Worm (Caenorhabditis elegans) whole organism, L3 larva: ENCODE measurements around the gene epc-1.

Experiments used
- R02D3.7 ChIP-seq: fragments of 150-350 bp; optimal IDR thresholded peaks from 2 replicates; lab custom pipeline; 2014; ENCODE audit warnings: missing biosample characterization, missing genetic modification characterization
- ZK546.5 ChIP-seq: sonication (generic microtip); optimal IDR thresholded peaks from 2 replicates; lab custom pipeline; 2017; ENCODE audit warnings: missing biosample characterization, missing genetic modification characterization
- aly-2 ChIP-seq: fragments of 150-350 bp; optimal IDR thresholded peaks from 2 replicates; lab custom pipeline; 2014; ENCODE audit warnings: missing biosample characterization, missing genetic modification characterization
- ama-1 ChIP-seq: fragments of 150-350 bp; optimal IDR thresholded peaks from 2 replicates; lab custom pipeline; 2018
- ceh-16 ChIP-seq: sonication (generic microtip); optimal IDR thresholded peaks from 2 replicates; lab custom pipeline; 2017; ENCODE audit warnings: missing biosample characterization, missing genetic modification characterization
- ceh-28 ChIP-seq: fragments of 150-350 bp; optimal IDR thresholded peaks from 2 replicates; lab custom pipeline; 2014; ENCODE audit warnings: missing biosample characterization, missing genetic modification reagents, missing genetic modification characterization
- ceh-82 ChIP-seq: fragments of 150-350 bp; optimal IDR thresholded peaks from 2 replicates; lab custom pipeline; 2014; ENCODE audit warnings: missing biosample characterization, missing genetic modification characterization
- ceh-9 ChIP-seq: sonication (generic microtip); optimal IDR thresholded peaks from 2 replicates; lab custom pipeline; 2018; ENCODE audit warnings: missing biosample characterization, missing genetic modification characterization
- daf-12 ChIP-seq: fragments of 150-350 bp; optimal IDR thresholded peaks from 2 replicates; lab custom pipeline; 2014; ENCODE audit warnings: missing biosample characterization, missing genetic modification reagents, missing genetic modification characterization
- egl-27 ChIP-seq: sonication (generic microtip); optimal IDR thresholded peaks from 4 replicates; lab custom pipeline; 2017; ENCODE audit warnings: missing biosample characterization, missing genetic modification reagents, missing genetic modification characterization
- egl-5 ChIP-seq: fragments of 150-350 bp; optimal IDR thresholded peaks from 2 replicates; lab custom pipeline; 2017; ENCODE audit warnings: missing biosample characterization, missing genetic modification reagents, missing genetic modification characterization, inconsistent platforms
- elt-1 ChIP-seq: fragments of 150-350 bp; optimal IDR thresholded peaks from 2 replicates; lab custom pipeline; 2014; ENCODE audit warnings: missing biosample characterization, missing genetic modification characterization
- elt-2 ChIP-seq: sonication (generic microtip); optimal IDR thresholded peaks from 2 replicates; lab custom pipeline; 2016; ENCODE audit warnings: missing genetic modification reagents, mild to moderate bottlenecking, missing genetic modification characterization, missing compliant biosample characterization
- elt-3 ChIP-seq, 3 experiments: fragments of 150-350 bp in 1 of 3; sonication (generic microtip) in 2 of 3; optimal IDR thresholded peaks; 2 replicates in 2 of 3; 4 replicates in 1 of 3; lab custom pipeline; 2014 to 2017; ENCODE audit warnings: missing biosample characterization in 3 of 3, missing genetic modification characterization in 3 of 3
- eor-1 ChIP-seq, 2 experiments: fragments of 150-350 bp; optimal IDR thresholded peaks; 2 replicates each; lab custom pipeline; 2014 to 2018; ENCODE audit warnings: missing biosample characterization in 2 of 2, missing genetic modification characterization in 2 of 2
- fkh-10 ChIP-seq: sonication (generic microtip); optimal IDR thresholded peaks from 2 replicates; lab custom pipeline; 2017; ENCODE audit warnings: missing biosample characterization, missing genetic modification reagents, missing genetic modification characterization
- fkh-2 ChIP-seq: fragments of 150-350 bp; optimal IDR thresholded peaks from 2 replicates; lab custom pipeline; 2014; ENCODE audit warnings: missing biosample characterization, missing genetic modification reagents, missing genetic modification characterization
- fos-1 ChIP-seq: fragments of 150-350 bp; optimal IDR thresholded peaks from 2 replicates; lab custom pipeline; 2014; ENCODE audit warnings: missing biosample characterization, missing genetic modification characterization
- hmg-11 ChIP-seq: sonication (generic microtip); optimal IDR thresholded peaks from 2 replicates; lab custom pipeline; 2016; ENCODE audit warnings: missing genetic modification characterization, missing compliant biosample characterization
- jun-1 ChIP-seq: fragments of 150-350 bp; optimal IDR thresholded peaks from 2 replicates; lab custom pipeline; 2014; ENCODE audit warnings: missing biosample characterization, missing genetic modification reagents, missing genetic modification characterization
- lin-15B ChIP-seq: fragments of 150-350 bp; optimal IDR thresholded peaks from 2 replicates; lab custom pipeline; 2014; ENCODE audit warnings: missing biosample characterization, missing genetic modification characterization
- lsy-12 ChIP-seq: sonication (generic microtip); optimal IDR thresholded peaks from 2 replicates; lab custom pipeline; 2016; ENCODE audit warnings: mild to moderate bottlenecking, missing genetic modification characterization, missing compliant biosample characterization
- mdl-1 ChIP-seq: fragments of 150-350 bp; optimal IDR thresholded peaks from 2 replicates; lab custom pipeline; 2014; ENCODE audit warnings: missing biosample characterization, missing genetic modification characterization
- mml-1 ChIP-seq: fragments of 150-350 bp; sonication (generic microtip); optimal IDR thresholded peaks from 3 replicates; lab custom pipeline; 2014; ENCODE audit warnings: missing biosample characterization, missing genetic modification characterization
- nfya-1 ChIP-seq: sonication (generic microtip); optimal IDR thresholded peaks from 2 replicates; lab custom pipeline; 2017; ENCODE audit warnings: missing genetic modification characterization, mild to moderate bottlenecking, missing compliant biosample characterization, antibody characterized with exemption, moderate library complexity; ENCODE audit not compliant: insufficient read depth
- nhr-11 ChIP-seq: fragments of 150-350 bp; optimal IDR thresholded peaks from 2 replicates; lab custom pipeline; 2014; ENCODE audit warnings: missing biosample characterization, missing genetic modification characterization
- nhr-12 ChIP-seq: fragments of 150-350 bp; optimal IDR thresholded peaks from 2 replicates; lab custom pipeline; 2014; ENCODE audit warnings: missing biosample characterization, missing genetic modification characterization
- nhr-23 ChIP-seq: fragments of 150-350 bp; optimal IDR thresholded peaks from 2 replicates; lab custom pipeline; 2014; ENCODE audit warnings: missing biosample characterization, missing genetic modification reagents, missing genetic modification characterization
- nhr-237 ChIP-seq: fragments of 150-350 bp; optimal IDR thresholded peaks from 2 replicates; lab custom pipeline; 2014; ENCODE audit warnings: missing biosample characterization, missing genetic modification characterization
- nhr-25 ChIP-seq: sonication (generic microtip); optimal IDR thresholded peaks from 2 replicates; lab custom pipeline; 2017; ENCODE audit warnings: missing biosample characterization, missing genetic modification characterization
- nhr-28 ChIP-seq: fragments of 150-350 bp; optimal IDR thresholded peaks from 2 replicates; lab custom pipeline; 2014; ENCODE audit warnings: missing biosample characterization, missing genetic modification characterization
- nhr-43 ChIP-seq: sonication (generic microtip); optimal IDR thresholded peaks from 2 replicates; lab custom pipeline; 2016; ENCODE audit warnings: mild to moderate bottlenecking, missing genetic modification characterization, missing compliant biosample characterization; ENCODE audit not compliant: poor library complexity, severe bottlenecking
- nhr-67 ChIP-seq: fragments of 150-350 bp; optimal IDR thresholded peaks from 2 replicates; lab custom pipeline; 2014; ENCODE audit warnings: missing biosample characterization, missing genetic modification characterization
- nhr-76 ChIP-seq: fragments of 150-350 bp; sonication (generic microtip); optimal IDR thresholded peaks from 5 replicates; lab custom pipeline; 2014; ENCODE audit warnings: missing biosample characterization, missing genetic modification characterization
- nhr-77 ChIP-seq: fragments of 150-350 bp; optimal IDR thresholded peaks from 2 replicates; lab custom pipeline; 2014; ENCODE audit warnings: missing biosample characterization, missing genetic modification characterization
- pha-4 ChIP-seq: fragments of 150-350 bp; optimal IDR thresholded peaks from 2 replicates; lab custom pipeline; 2014; ENCODE audit warnings: missing biosample characterization, missing genetic modification reagents, missing genetic modification characterization
- pqm-1 ChIP-seq: fragments of 150-350 bp; optimal IDR thresholded peaks from 2 replicates; lab custom pipeline; 2017; ENCODE audit warnings: missing biosample characterization, missing genetic modification characterization, inconsistent platforms
- sea-2 ChIP-seq: fragments of 150-350 bp; sonication (generic microtip); optimal IDR thresholded peaks from 4 replicates; lab custom pipeline; 2014; ENCODE audit warnings: missing biosample characterization, missing genetic modification reagents, missing genetic modification characterization
- skn-1 ChIP-seq: fragments of 150-350 bp; optimal IDR thresholded peaks from 2 replicates; lab custom pipeline; 2014; ENCODE audit warnings: missing biosample characterization, missing genetic modification characterization
- snpc-4 ChIP-seq: fragments of 150-350 bp; optimal IDR thresholded peaks from 2 replicates; lab custom pipeline; 2014; ENCODE audit warnings: missing biosample characterization, missing genetic modification characterization
- tbx-2 ChIP-seq: sonication (generic microtip); optimal IDR thresholded peaks from 2 replicates; lab custom pipeline; 2016; ENCODE audit warnings: mild to moderate bottlenecking, missing genetic modification characterization, missing compliant biosample characterization
- unc-39 ChIP-seq: sonication (generic microtip); optimal IDR thresholded peaks from 4 replicates; lab custom pipeline; 2017; ENCODE audit warnings: missing biosample characterization, missing genetic modification characterization
- unc-62 ChIP-seq: fragments of 150-350 bp; sonication (generic microtip); optimal IDR thresholded peaks from 4 replicates; lab custom pipeline; 2014; ENCODE audit warnings: missing biosample characterization, missing genetic modification reagents, missing genetic modification characterization
- ztf-11 ChIP-seq: fragments of 150-350 bp; optimal IDR thresholded peaks from 2 replicates; lab custom pipeline; 2014; ENCODE audit warnings: missing biosample characterization, missing genetic modification characterization
- ztf-4 ChIP-seq: fragments of 150-350 bp; optimal IDR thresholded peaks from 2 replicates; lab custom pipeline; 2014; ENCODE audit warnings: missing biosample characterization, missing genetic modification characterization

The epc-1 gene

ce11 chrIII:12602070-12602469, 6.3 kb downstream of the epc-1 start:
- TF ChIP-seq nhr-23 (no peak), skn-1 (tag; lab: Kevin White, UChicago) (no peak), nhr-76 (tag; lab: Kevin White, UChicago) (no peak), mml-1 (no peak), tbx-2 (tag; lab: Kevin White, UChicago) (no peak), ztf-4 (tag; lab: Kevin White, UChicago) (no peak), fos-1 (tag; lab: Kevin White, UChicago) (no peak), nfya-1 (tag; lab: Kevin White, UChicago) (no peak), R02D3.7 (tag; lab: Kevin White, UChicago) (no peak), ceh-28 (tag; lab: Kevin White, UChicago) (no peak), ceh-82 (tag; lab: Kevin White, UChicago) (no peak), unc-62 (GFP tag; lab: Kevin White, UChicago) (no peak), unc-39 (tag; lab: Kevin White, UChicago) (no peak), lsy-12 (tag; lab: Kevin White, UChicago) (no peak), ztf-11 (tag; lab: Kevin White, UChicago) (no peak), fkh-2 (tag; lab: Kevin White, UChicago) (no peak), egl-27 (tag; lab: Kevin White, UChicago) (no peak)

ce11 chrIII:12599672-12600071, 8.7 kb downstream of the epc-1 start, which contains the start of gene gldi-8:
gldi-8 (minus strand) TSS chrIII:12599729.
- TF ChIP-seq unc-62 (GFP tag; lab: Kevin White, UChicago) (no peak), egl-5 (tag; lab: Kevin White, UChicago) (peak; percentile 15), nhr-11 (tag; lab: Kevin White, UChicago) (no peak), snpc-4 (peak; percentile 56)

ce11 chrIII:12598418-12599330, 9.7 kb downstream of the epc-1 start:
- TF ChIP-seq eor-1 (tag; optimal IDR thresholded peaks at IDR 0.05; lab: Kevin White, UChicago) (peak in 1 of 2 experiments; percentile 49), elt-3 (tag; optimal IDR thresholded peaks at IDR 0.05; lab: Kevin White, UChicago) (no peak), hmg-11 (tag; lab: Kevin White, UChicago) (peak; percentile 54), nhr-23 (peak; percentile 91), aly-2 (tag; lab: Kevin White, UChicago) (no peak), nhr-77 (peak; percentile 68), nhr-76 (tag; lab: Kevin White, UChicago) (no peak), elt-2 (peak; percentile 27), jun-1 (tag; lab: Kevin White, UChicago) (peak; percentile 49), mml-1 (no peak), ceh-9 (tag; lab: Kevin White, UChicago) (no peak), egl-5 (tag; lab: Kevin White, UChicago) (peak; percentile 91), elt-1 (tag; lab: Kevin White, UChicago) (peak; percentile 37), nhr-28 (tag; lab: Kevin White, UChicago) (peak; percentile 21), nfya-1 (tag; lab: Kevin White, UChicago) (peak; percentile 98), fkh-2 (tag; lab: Kevin White, UChicago) (no peak), nhr-25 (peak; percentile 93), sea-2 (GFP tag; lab: Kevin White, UChicago) (peak; percentile 92), nhr-67 (no peak), ZK546.5 (no peak), lsy-12 (tag; lab: Kevin White, UChicago) (peak; percentile 59), nhr-11 (tag; lab: Kevin White, UChicago) (no peak), ceh-82 (tag; lab: Kevin White, UChicago) (no peak), fkh-10 (GFP tag; lab: Kevin White, UChicago) (peak; percentile 70), egl-27 (tag; lab: Kevin White, UChicago) (no peak), fos-1 (tag; lab: Kevin White, UChicago) (no peak), R02D3.7 (tag; lab: Kevin White, UChicago) (peak; percentile 53), lin-15B (tag; lab: Kevin White, UChicago) (peak; percentile 92), nhr-12 (tag; lab: Kevin White, UChicago) (no peak), ztf-4 (tag; lab: Kevin White, UChicago) (no peak), pha-4 (tag; lab: Kevin White, UChicago) (peak; percentile 89), unc-39 (tag; lab: Kevin White, UChicago) (no peak), nhr-237 (tag; lab: Kevin White, UChicago) (no peak), pqm-1 (tag; lab: Kevin White, UChicago) (peak; percentile 10), mdl-1 (tag; lab: Kevin White, UChicago) (no peak), nhr-43 (tag; lab: Kevin White, UChicago) (peak; percentile 24), snpc-4 (peak; percentile 83), unc-62 (GFP tag; lab: Kevin White, UChicago) (no peak), ceh-16 (tag; lab: Kevin White, UChicago) (no peak), ama-1 (lab: Kevin White, UChicago) (peak; percentile 93), daf-12 (tag; lab: Kevin White, UChicago) (no peak)
